Fruit fly (Drosophila melanogaster) whole organism, embryonic: ENCODE data around the gene CG32599.

ENCODE experiments used
- Bdp1 ChIP-seq: fragments of 200-800 bp; sonication (Bioruptor generic); optimal IDR thresholded peaks from 3 replicates; lab custom pipeline; 2016; ENCODE audit warnings: missing biosample characterization, missing genetic modification characterization
- CG10321 ChIP-seq: fragments of 200-800 bp; sonication (Bioruptor generic); IDR thresholded peaks from 2 replicates; pipeline ENCODE4 v1.3.6; 2022; ENCODE audit warnings: missing biosample characterization, missing genetic modification characterization
- CG13287 ChIP-seq: fragments of 200-800 bp; sonication (Bioruptor generic); IDR thresholded peaks from 2 replicates; pipeline ENCODE4 v1.3.6; 2022; ENCODE audit warnings: missing biosample characterization, missing genetic modification characterization; ENCODE audit not compliant: partially characterized antibody
- CG13424 ChIP-seq: fragments of 200-800 bp; sonication (Bioruptor generic); optimal IDR thresholded peaks from 2 replicates; lab custom pipeline; 2019; ENCODE audit warnings: missing biosample characterization, mild to moderate bottlenecking, missing genetic modification characterization, moderate library complexity
- CG15011 ChIP-seq: fragments of 200-800 bp; sonication (Bioruptor generic); optimal IDR thresholded peaks from 3 replicates; lab custom pipeline; 2018; ENCODE audit warnings: missing biosample characterization, mild to moderate bottlenecking, missing genetic modification characterization
- CG15479 ChIP-seq: fragments of 200-800 bp; sonication (Bioruptor generic); optimal IDR thresholded peaks from 3 replicates; lab custom pipeline; 2019; ENCODE audit warnings: missing biosample characterization, mild to moderate bottlenecking, missing genetic modification characterization, moderate library complexity
- CG15514 ChIP-seq: fragments of 200-800 bp; sonication (Bioruptor generic); optimal IDR thresholded peaks from 3 replicates; lab custom pipeline; 2017; ENCODE audit warnings: missing biosample characterization, missing genetic modification characterization, mild to moderate bottlenecking, moderate library complexity, missing genetic modification reagents
- CG17359 ChIP-seq: fragments of 200-800 bp; sonication (Bioruptor generic); optimal IDR thresholded peaks from 3 replicates; lab custom pipeline; 2018; ENCODE audit warnings: missing biosample characterization, mild to moderate bottlenecking, missing genetic modification characterization, moderate library complexity
- CG18599 ChIP-seq: fragments of 200-800 bp; sonication (Bioruptor generic); optimal IDR thresholded peaks from 3 replicates; lab custom pipeline; 2017; ENCODE audit warnings: missing biosample characterization, missing genetic modification characterization, mild to moderate bottlenecking, moderate library complexity, missing genetic modification reagents
- CG31388 ChIP-seq: fragments of 200-800 bp; sonication (Bioruptor generic); optimal IDR thresholded peaks from 2 replicates; lab custom pipeline; 2016; ENCODE audit warnings: missing biosample characterization, missing genetic modification characterization
- CG32532 ChIP-seq: fragments of 200-800 bp; sonication (Bioruptor generic); IDR thresholded peaks from 2 replicates; pipeline ENCODE4 v1.3.6; 2022; ENCODE audit warnings: missing biosample characterization, missing genetic modification characterization
- CG3407 ChIP-seq: fragments of 200-800 bp; sonication (Bioruptor generic); optimal IDR thresholded peaks from 2 replicates; lab custom pipeline; 2018; ENCODE audit warnings: missing biosample characterization, mild to moderate bottlenecking, missing genetic modification characterization
- CG6272 ChIP-seq: fragments of 200-800 bp; sonication (Bioruptor generic); IDR thresholded peaks from 2 replicates; pipeline ENCODE4 v1.3.6; 2022; ENCODE audit warnings: missing biosample characterization, missing genetic modification characterization
- CG6791 ChIP-seq: fragments of 200-800 bp; sonication (Bioruptor generic); IDR thresholded peaks from 3 replicates; pipeline ENCODE4 v1.3.6; 2022; ENCODE audit warnings: missing biosample characterization, missing genetic modification characterization; ENCODE audit not compliant: partially characterized antibody
- CG8765 ChIP-seq: fragments of 200-800 bp; sonication (Bioruptor generic); IDR thresholded peaks from 2 replicates; pipeline ENCODE4 v1.3.6; 2022; ENCODE audit warnings: missing biosample characterization, missing genetic modification characterization
- CG9817 ChIP-seq: fragments of 200-800 bp; sonication (Bioruptor generic); optimal IDR thresholded peaks from 2 replicates; lab custom pipeline; 2018; ENCODE audit warnings: missing biosample characterization, mild to moderate bottlenecking, missing genetic modification characterization, moderate library complexity
- CHES-1-like ChIP-seq: fragments of 200-800 bp; sonication (Bioruptor generic); optimal IDR thresholded peaks from 2 replicates; lab custom pipeline; 2016; ENCODE audit warnings: missing biosample characterization, missing genetic modification characterization
- CoRest ChIP-seq: fragments of 200-800 bp; sonication (Bioruptor generic); optimal IDR thresholded peaks from 3 replicates; lab custom pipeline; 2018; ENCODE audit warnings: missing biosample characterization, mild to moderate bottlenecking, missing genetic modification characterization, moderate library complexity
- Dll ChIP-seq: fragments of 200-800 bp; sonication (Bioruptor generic); IDR thresholded peaks from 4 replicates; pipeline ENCODE4 v1.3.6; 2022; ENCODE audit warnings: missing biosample characterization, missing genetic modification characterization; ENCODE audit not compliant: partially characterized antibody
- E2f2 ChIP-seq: fragments of 200-800 bp; sonication (Bioruptor generic); IDR thresholded peaks from 2 replicates; pipeline ENCODE4 v1.3.6; 2022; ENCODE audit warnings: missing biosample characterization, missing genetic modification characterization
- H15 ChIP-seq: fragments of 200-800 bp; sonication (Bioruptor generic); IDR thresholded peaks from 3 replicates; pipeline ENCODE4 v1.3.6; 2022; ENCODE audit warnings: missing biosample characterization, missing genetic modification characterization
- H2.0 ChIP-seq: fragments of 200-800 bp; sonication (Bioruptor generic); IDR thresholded peaks from 2 replicates; pipeline ENCODE4 v1.3.6; 2022; ENCODE audit warnings: missing biosample characterization, missing genetic modification characterization
- Hand ChIP-seq: fragments of 200-800 bp; sonication (Bioruptor generic); optimal IDR thresholded peaks from 2 replicates; lab custom pipeline; 2017; ENCODE audit warnings: mild to moderate bottlenecking, missing biosample characterization, missing genetic modification reagents, missing genetic modification characterization
- Hey ChIP-seq: fragments of 200-800 bp; sonication (Bioruptor generic); optimal IDR thresholded peaks from 3 replicates; lab custom pipeline; 2018; ENCODE audit warnings: missing biosample characterization, mild to moderate bottlenecking, missing genetic modification characterization
- Hr3 ChIP-seq: fragments of 200-800 bp; sonication (Bioruptor generic); optimal IDR thresholded peaks from 3 replicates; lab custom pipeline; 2016; ENCODE audit warnings: missing biosample characterization, missing genetic modification characterization
- MBD-R2 ChIP-seq: fragments of 200-800 bp; sonication (Bioruptor generic); IDR thresholded peaks from 2 replicates; pipeline ENCODE4 v1.3.6; 2022; ENCODE audit warnings: missing biosample characterization, missing genetic modification characterization
- MESR4 ChIP-seq: fragments of 200-800 bp; sonication (Bioruptor generic); optimal IDR thresholded peaks from 2 replicates; lab custom pipeline; 2018; ENCODE audit warnings: missing biosample characterization, mild to moderate bottlenecking, missing genetic modification characterization, moderate library complexity
- Opbp ChIP-seq: fragments of 200-800 bp; sonication (Bioruptor generic); IDR thresholded peaks from 3 replicates; pipeline ENCODE4 v1.3.6; 2022; ENCODE audit warnings: missing biosample characterization, missing genetic modification characterization; ENCODE audit not compliant: partially characterized antibody
- Vsx1 ChIP-seq: fragments of 200-800 bp; sonication (Bioruptor generic); optimal IDR thresholded peaks from 2 replicates; lab custom pipeline; 2017; ENCODE audit warnings: missing biosample characterization, mild to moderate bottlenecking, missing genetic modification characterization, missing genetic modification reagents
- Xrp1 ChIP-seq: fragments of 200-800 bp; sonication (Bioruptor generic); IDR thresholded peaks from 2 replicates; pipeline ENCODE4 v1.3.6; 2022; ENCODE audit warnings: missing biosample characterization, missing genetic modification characterization
- abd-A ChIP-seq: fragments of 200-800 bp; sonication (Bioruptor generic); optimal IDR thresholded peaks from 3 replicates; lab custom pipeline; 2019; ENCODE audit warnings: missing biosample characterization, mild to moderate bottlenecking, missing genetic modification characterization, moderate library complexity
- aop ChIP-seq: fragments of 200-800 bp; sonication (Bioruptor generic); IDR thresholded peaks from 2 replicates; pipeline ENCODE4 v1.3.6; 2022; ENCODE audit warnings: missing biosample characterization, missing genetic modification characterization
- croc ChIP-seq: fragments of 200-800 bp; sonication (Bioruptor generic); conservative IDR thresholded peaks from 3 replicates; pipeline ENCODE4 v1.3.6; 2022; ENCODE audit warnings: missing biosample characterization, missing genetic modification characterization
- crol ChIP-seq: fragments of 200-800 bp; sonication (Bioruptor generic); IDR thresholded peaks from 2 replicates; pipeline ENCODE4 v1.3.6; 2022; ENCODE audit warnings: missing biosample characterization, missing genetic modification characterization
- dimm ChIP-seq: fragments of 200-800 bp; sonication (Bioruptor generic); IDR thresholded peaks from 2 replicates; pipeline ENCODE4 v1.3.6; 2022; ENCODE audit warnings: missing biosample characterization, missing genetic modification characterization
- dmrt11E ChIP-seq: fragments of 200-800 bp; sonication (Bioruptor generic); optimal IDR thresholded peaks from 3 replicates; lab custom pipeline; 2018; ENCODE audit warnings: missing biosample characterization, mild to moderate bottlenecking, missing genetic modification characterization, moderate library complexity
- gce ChIP-seq: fragments of 200-800 bp; sonication (Bioruptor generic); IDR thresholded peaks from 3 replicates; pipeline ENCODE4 v1.3.6; 2022; ENCODE audit warnings: missing biosample characterization, missing genetic modification characterization
- gsb-n ChIP-seq: fragments of 200-800 bp; sonication (Bioruptor generic); optimal IDR thresholded peaks from 3 replicates; lab custom pipeline; 2018; ENCODE audit warnings: missing biosample characterization, mild to moderate bottlenecking, missing genetic modification characterization
- h ChIP-seq: fragments of >200 bp; optimal IDR thresholded peaks from 2 replicates; lab custom pipeline; 2017
- inv ChIP-seq: fragments of 200-800 bp; sonication (Bioruptor generic); IDR thresholded peaks from 2 replicates; pipeline ENCODE4 v1.3.6; 2022; ENCODE audit warnings: missing biosample characterization, missing genetic modification characterization; ENCODE audit not compliant: partially characterized antibody
- luna ChIP-seq: fragments of 200-800 bp; sonication (Bioruptor generic); optimal IDR thresholded peaks from 2 replicates; lab custom pipeline; 2016; ENCODE audit warnings: missing biosample characterization, missing genetic modification characterization
- mam ChIP-seq: fragments of 200-800 bp; sonication (Bioruptor generic); optimal IDR thresholded peaks from 3 replicates; lab custom pipeline; 2016; ENCODE audit warnings: missing biosample characterization, missing genetic modification characterization
- p53 ChIP-seq: fragments of 200-800 bp; sonication (Bioruptor generic); optimal IDR thresholded peaks from 2 replicates; lab custom pipeline; 2016; ENCODE audit warnings: missing biosample characterization, missing genetic modification characterization
- pzg ChIP-seq: fragments of 200-800 bp; sonication (Bioruptor generic); optimal IDR thresholded peaks from 3 replicates; lab custom pipeline; 2018; ENCODE audit warnings: missing biosample characterization, mild to moderate bottlenecking, missing genetic modification characterization, moderate library complexity
- run ChIP-seq: fragments of 200-800 bp; sonication (Bioruptor generic); optimal IDR thresholded peaks from 3 replicates; lab custom pipeline; 2018; ENCODE audit warnings: missing biosample characterization, mild to moderate bottlenecking, missing genetic modification characterization
- trem ChIP-seq: fragments of 200-800 bp; optimal IDR thresholded peaks from 3 replicates; lab custom pipeline; 2019; ENCODE audit warnings: missing biosample characterization, mild to moderate bottlenecking, missing genetic modification characterization, moderate library complexity
- zfh1 ChIP-seq: fragments of 200-800 bp; sonication (Bioruptor generic); IDR thresholded peaks from 3 replicates; pipeline ENCODE4 v1.3.6; 2022; ENCODE audit warnings: missing biosample characterization, missing genetic modification characterization

CG32599 gene

DNA sequence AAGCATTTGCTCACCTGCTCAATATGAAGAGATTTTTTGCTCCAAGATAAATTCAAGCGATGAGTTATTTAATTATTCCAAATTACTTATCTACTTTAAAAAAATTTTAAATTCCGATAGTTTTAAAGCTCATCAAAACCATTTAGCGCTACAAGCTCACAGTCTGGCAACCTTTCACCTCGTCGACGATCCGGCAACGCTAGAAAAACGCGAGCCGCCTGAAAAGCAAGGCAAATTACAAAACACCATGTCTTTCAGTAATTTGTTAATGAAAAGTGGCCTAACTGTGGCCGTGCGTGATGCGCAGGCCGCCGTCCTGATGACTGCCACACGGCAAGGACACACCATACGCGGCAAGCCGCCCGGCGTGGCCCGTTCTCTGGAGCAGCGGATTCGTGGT is 17.4 kb upstream of the CG32599 start, which contains the start of gene mRpL38 (continued):
- TF ChIP-seq CG13287 (GFP tag; lab: Robert Waterston, UW) (peak; percentile 27), Opbp (GFP tag; lab: Robert Waterston, UW) (peak; percentile 30; the same call in 1 of the 3 replicates), dimm (GFP tag; lab: Robert Waterston, UW) (no peak), MBD-R2 (GFP tag; lab: Robert Waterston, UW) (peak; percentile 74), MESR4 (GFP tag; lab: Kevin White, UChicago) (peak; percentile 79), E2f2 (GFP tag; lab: Robert Waterston, UW) (peak; percentile 92)

- TF ChIP-seq h (no peak), p53 (GFP tag; lab: Kevin White, UChicago) (no peak), Dll (GFP tag; lab: Robert Waterston, UW) (no peak), Xrp1 (GFP tag; lab: Robert Waterston, UW) (no peak), mam (no peak)
Observed at dm6 chrX:14227043-14227442, 16.4 kb upstream of the CG32599 start.

DNA sequence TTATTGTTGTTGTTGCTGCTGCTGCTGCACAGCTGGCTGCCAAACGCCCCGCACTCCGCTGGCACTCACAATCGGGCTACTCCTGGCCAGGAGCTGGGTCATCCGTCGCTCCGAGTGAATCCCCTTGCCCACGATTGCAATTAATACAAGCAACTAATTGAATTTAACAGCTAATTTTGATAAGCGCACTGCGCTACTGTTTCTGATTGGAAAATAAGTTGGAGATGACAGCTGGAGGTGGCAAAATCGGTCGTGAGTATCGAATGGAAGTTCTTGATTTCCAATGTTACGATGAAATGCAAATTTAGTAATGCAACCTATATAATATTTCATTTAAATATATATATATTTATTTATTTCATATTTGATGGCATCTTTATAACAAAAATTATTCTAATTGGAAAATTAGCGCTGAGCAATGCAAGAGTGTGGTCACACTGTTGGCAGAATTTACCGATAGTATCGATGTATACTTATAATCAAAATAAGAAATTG is 9.6 kb upstream of the CG32599 start, which contains the start of gene CG42271:
Gene CG42271, minus strand, starts transcription at position 224 of the 495 bp plus-strand sequence.
- no peak for TF ChIP-seq luna (GFP tag; lab: Kevin White, UChicago)
- peak; percentile 81 for TF ChIP-seq CG6791 (GFP tag; lab: Robert Waterston, UW)
- peak; percentile 63 for TF ChIP-seq CG13424 (tag; lab: Kevin White, UChicago)
- no peak for TF ChIP-seq CHES-1-like (GFP tag; lab: Kevin White, UChicago)
- no peak for TF ChIP-seq CG15011
- TF ChIP-seq run: no peak
- TF ChIP-seq Vsx1 (GFP tag; lab: Kevin White, UChicago): peak; percentile 36
- no peak for TF ChIP-seq H2.0 (GFP tag; lab: Robert Waterston, UW)
- no peak for TF ChIP-seq CG10321
- no peak for TF ChIP-seq Bdp1
- TF ChIP-seq aop (GFP tag; lab: Robert Waterston, UW): no peak
- no peak for TF ChIP-seq crol (GFP tag; lab: Robert Waterston, UW)
- TF ChIP-seq CG8765 (GFP tag; lab: Robert Waterston, UW): no peak
- no peak for TF ChIP-seq H15
- TF ChIP-seq CG9817: peak; percentile 57
- TF ChIP-seq CG3407 (GFP tag; lab: Kevin White, UChicago): no peak
- peak; percentile 34 for TF ChIP-seq CG17359
- peak; percentile 54; the same call in 1 of the 2 replicates for TF ChIP-seq CG6272 (GFP tag; lab: Robert Waterston, UW)
- peak; percentile 76 for TF ChIP-seq CoRest (tag; lab: Kevin White, UChicago)
- TF ChIP-seq dmrt11E (tag; lab: Kevin White, UChicago): peak; percentile 53
- TF ChIP-seq gsb-n (tag; lab: Kevin White, UChicago): no peak
- peak; percentile 46 for TF ChIP-seq Hr3 (GFP tag; lab: Kevin White, UChicago)
- TF ChIP-seq CG32532 (GFP tag; lab: Robert Waterston, UW): peak; percentile 29; the same call in 1 of the 2 replicates
- TF ChIP-seq CG15514: peak; percentile 61
- TF ChIP-seq CG15479 (GFP tag; lab: Kevin White, UChicago): no peak
- no peak for TF ChIP-seq Hey (tag; lab: Kevin White, UChicago)
- TF ChIP-seq abd-A: no peak
- no peak for TF ChIP-seq gce (GFP tag; lab: Robert Waterston, UW)
- TF ChIP-seq CG18599 (GFP tag; lab: Kevin White, UChicago): peak; percentile 42
- TF ChIP-seq trem (tag; lab: Kevin White, UChicago): peak; percentile 50
- peak; percentile 34 for TF ChIP-seq pzg (GFP tag; lab: Kevin White, UChicago)
- no peak for TF ChIP-seq Hand (GFP tag; lab: Kevin White, UChicago)
- TF ChIP-seq zfh1 (GFP tag; lab: Robert Waterston, UW): no peak; the same call in 2 of the 3 replicates
- peak; percentile 46; the same call in 1 of the 2 replicates for TF ChIP-seq Xrp1 (GFP tag; lab: Robert Waterston, UW)
- no peak; the same call in 2 of the 3 replicates for TF ChIP-seq croc (GFP tag; lab: Robert Waterston, UW)
- TF ChIP-seq CG31388: no peak
- TF ChIP-seq inv: peak; percentile 95
